Worm (Caenorhabditis elegans) whole organism, L1 larva: ENCODE measurements around the gene tmd-2.

Source experiments
- C16A3.4 ChIP-seq: fragments of 150-350 bp; optimal IDR thresholded peaks from 2 replicates; lab custom pipeline; 2014; ENCODE audit warnings: missing biosample characterization, missing genetic modification characterization
- C34B4.2 ChIP-seq: sonication (generic microtip); optimal IDR thresholded peaks from 2 replicates; lab custom pipeline; 2017; ENCODE audit warnings: mild to moderate bottlenecking, missing genetic modification characterization, missing compliant biosample characterization
- Y116A8C.19 ChIP-seq: sonication (generic microtip); optimal IDR thresholded peaks from 2 replicates; lab custom pipeline; 2016; ENCODE audit warnings: missing compliant biosample characterization, missing genetic modification characterization, borderline replicate concordance
- aha-1 ChIP-seq: fragments of 150-350 bp; optimal IDR thresholded peaks from 2 replicates; lab custom pipeline; 2014; ENCODE audit warnings: missing biosample characterization, missing genetic modification characterization
- alr-1 ChIP-seq: fragments of 200-800 bp; sonication (Bioruptor generic); optimal IDR thresholded peaks from 2 replicates; lab custom pipeline; 2018; ENCODE audit warnings: borderline replicate concordance, mild to moderate bottlenecking, missing genetic modification characterization, missing compliant biosample characterization
- aly-2 ChIP-seq: fragments of 150-350 bp; optimal IDR thresholded peaks from 2 replicates; lab custom pipeline; 2014; ENCODE audit warnings: missing biosample characterization, missing genetic modification characterization
- ceh-8 ChIP-seq: fragments of 200-800 bp; sonication (Bioruptor generic); optimal IDR thresholded peaks from 2 replicates; lab custom pipeline; 2018; ENCODE audit warnings: mild to moderate bottlenecking, missing genetic modification characterization, moderate library complexity, missing compliant biosample characterization
- ceh-82 ChIP-seq, 3 experiments: fragments of 150-350 bp in 1 of 3; sonication (generic microtip) in 2 of 3; optimal IDR thresholded peaks; 2 replicates each; lab custom pipeline; 2014 to 2017; ENCODE audit warnings: missing biosample characterization in 3 of 3, missing genetic modification characterization in 3 of 3
- ceh-88 ChIP-seq: fragments of 200-800 bp; sonication (Bioruptor generic); IDR thresholded peaks from 2 replicates; pipeline ENCODE4 v1.3.6; 2022; ENCODE audit warnings: missing genetic modification characterization, missing compliant biosample characterization
- ceh-90 ChIP-seq: sonication (generic microtip); optimal IDR thresholded peaks from 2 replicates; lab custom pipeline; 2016; ENCODE audit warnings: missing genetic modification characterization, missing compliant biosample characterization
- efl-3 ChIP-seq: fragments of 200-800 bp; sonication (Bioruptor generic); optimal IDR thresholded peaks from 2 replicates; lab custom pipeline; 2018; ENCODE audit warnings: mild to moderate bottlenecking, missing genetic modification characterization, missing compliant biosample characterization
- elt-2 ChIP-seq: sonication (generic microtip); optimal IDR thresholded peaks from 2 replicates; lab custom pipeline; 2016; ENCODE audit warnings: missing genetic modification characterization, mild to moderate bottlenecking, inconsistent platforms, missing compliant biosample characterization, missing genetic modification reagents
- elt-3 ChIP-seq, 6 experiments: fragments of 150-350 bp in 1 of 6; sonication (generic microtip); optimal IDR thresholded peaks; 2 replicates each; lab custom pipeline; 2017 to 2018; ENCODE audit warnings: missing biosample characterization in 6 of 6, missing genetic modification characterization in 6 of 6, inconsistent platforms in 1 of 6
- ets-5 ChIP-seq: fragments of 200-800 bp; sonication (Bioruptor generic); IDR thresholded peaks from 2 replicates; pipeline ENCODE4 v1.3.6; 2022; ENCODE audit warnings: missing genetic modification characterization, missing compliant biosample characterization
- fkh-10 ChIP-seq: sonication (generic microtip); optimal IDR thresholded peaks from 2 replicates; lab custom pipeline; 2017; ENCODE audit warnings: missing biosample characterization, missing genetic modification reagents, missing genetic modification characterization
- fkh-4 ChIP-seq: sonication (generic microtip); optimal IDR thresholded peaks from 2 replicates; lab custom pipeline; 2016; ENCODE audit warnings: missing compliant biosample characterization, missing genetic modification characterization, borderline replicate concordance
- fkh-8 ChIP-seq: sonication (generic microtip); optimal IDR thresholded peaks from 2 replicates; lab custom pipeline; 2016; ENCODE audit warnings: mild to moderate bottlenecking, missing genetic modification characterization, missing compliant biosample characterization
- fos-1 ChIP-seq: fragments of 150-350 bp; optimal IDR thresholded peaks from 2 replicates; lab custom pipeline; 2014; ENCODE audit warnings: missing biosample characterization, missing genetic modification characterization
- hlh-17 ChIP-seq: fragments of 200-800 bp; sonication (Bioruptor generic); optimal IDR thresholded peaks from 2 replicates; lab custom pipeline; 2018; ENCODE audit warnings: missing genetic modification characterization, mild to moderate bottlenecking, missing compliant biosample characterization, moderate library complexity, borderline replicate concordance
- hpl-2 ChIP-seq: fragments of 150-350 bp; optimal IDR thresholded peaks from 2 replicates; lab custom pipeline; 2014; ENCODE audit warnings: missing biosample characterization, missing genetic modification reagents, missing genetic modification characterization
- irx-1 ChIP-seq: sonication (generic microtip); optimal IDR thresholded peaks from 2 replicates; lab custom pipeline; 2016; ENCODE audit warnings: missing genetic modification characterization, missing compliant biosample characterization
- isw-1 ChIP-seq: fragments of 200-800 bp; sonication (Bioruptor generic); IDR thresholded peaks from 2 replicates; pipeline ENCODE4 v1.3.6; 2022; ENCODE audit warnings: missing genetic modification characterization, missing compliant biosample characterization
- lin-13 ChIP-seq: fragments of 150-350 bp; optimal IDR thresholded peaks from 2 replicates; lab custom pipeline; 2014; ENCODE audit warnings: missing biosample characterization, missing genetic modification reagents, missing genetic modification characterization
- lin-39 ChIP-seq: fragments of 150-350 bp; optimal IDR thresholded peaks from 2 replicates; lab custom pipeline; 2014; ENCODE audit warnings: missing biosample characterization, missing genetic modification reagents, missing genetic modification characterization
- mdl-1 ChIP-seq, 2 experiments: fragments of 150-350 bp; optimal IDR thresholded peaks; 2 replicates each; lab custom pipeline; 2014 to 2017; ENCODE audit warnings: missing biosample characterization in 2 of 2, missing genetic modification characterization in 2 of 2, inconsistent platforms in 1 of 2
- mep-1 ChIP-seq: fragments of 150-350 bp; optimal IDR thresholded peaks from 2 replicates; lab custom pipeline; 2014; ENCODE audit warnings: missing biosample characterization, missing genetic modification characterization
- nhr-12 ChIP-seq: sonication (generic microtip); optimal IDR thresholded peaks from 2 replicates; lab custom pipeline; 2017; ENCODE audit warnings: missing biosample characterization, missing genetic modification characterization
- nhr-19 ChIP-seq: fragments of 200-800 bp; sonication (Bioruptor generic); conservative IDR thresholded peaks from 2 replicates; pipeline ENCODE4 v1.3.6; 2022; ENCODE audit warnings: missing genetic modification characterization, missing compliant biosample characterization
- nhr-47 ChIP-seq: sonication (generic microtip); optimal IDR thresholded peaks from 2 replicates; lab custom pipeline; 2016; ENCODE audit warnings: mild to moderate bottlenecking, missing genetic modification characterization, moderate library complexity, missing compliant biosample characterization
- nhr-77 ChIP-seq: fragments of 150-350 bp; optimal IDR thresholded peaks from 2 replicates; lab custom pipeline; 2014; ENCODE audit warnings: missing biosample characterization, missing genetic modification characterization
- nhr-90 ChIP-seq: sonication (generic microtip); optimal IDR thresholded peaks from 2 replicates; lab custom pipeline; 2016; ENCODE audit warnings: mild to moderate bottlenecking, missing genetic modification characterization, missing compliant biosample characterization; ENCODE audit not compliant: poor library complexity
- pax-3 ChIP-seq: fragments of 200-800 bp; sonication (Bioruptor generic); optimal IDR thresholded peaks from 2 replicates; lab custom pipeline; 2018; ENCODE audit warnings: mild to moderate bottlenecking, missing genetic modification characterization, moderate library complexity, missing compliant biosample characterization
- rnt-1 ChIP-seq: sonication (generic microtip); optimal IDR thresholded peaks from 2 replicates; lab custom pipeline; 2016; ENCODE audit warnings: mild to moderate bottlenecking, missing genetic modification characterization, moderate library complexity, missing compliant biosample characterization
- snpc-4 ChIP-seq: fragments of 150-350 bp; optimal IDR thresholded peaks from 2 replicates; lab custom pipeline; 2014; ENCODE audit warnings: missing biosample characterization, missing genetic modification characterization
- sox-4 ChIP-seq: sonication (generic microtip); optimal IDR thresholded peaks from 2 replicates; lab custom pipeline; 2016; ENCODE audit warnings: missing genetic modification characterization, missing compliant biosample characterization
- sptf-1 ChIP-seq: fragments of 150-350 bp; optimal IDR thresholded peaks from 2 replicates; lab custom pipeline; 2014; ENCODE audit warnings: missing biosample characterization, missing genetic modification characterization
- sup-37 ChIP-seq: fragments of 200-800 bp; sonication (Bioruptor generic); optimal IDR thresholded peaks from 2 replicates; lab custom pipeline; 2018; ENCODE audit warnings: mild to moderate bottlenecking, missing genetic modification characterization, missing compliant biosample characterization
- tbx-2 ChIP-seq: sonication (generic microtip); optimal IDR thresholded peaks from 2 replicates; lab custom pipeline; 2016; ENCODE audit warnings: missing genetic modification characterization, missing compliant biosample characterization
- tlp-1 ChIP-seq: fragments of 150-350 bp; optimal IDR thresholded peaks from 2 replicates; lab custom pipeline; 2014; ENCODE audit warnings: missing biosample characterization, missing genetic modification characterization
- unc-130 ChIP-seq: fragments of 150-350 bp; optimal IDR thresholded peaks from 2 replicates; lab custom pipeline; 2017; ENCODE audit warnings: missing biosample characterization, missing genetic modification characterization, inconsistent platforms
- unc-30 ChIP-seq: sonication (generic microtip); optimal IDR thresholded peaks from 2 replicates; lab custom pipeline; 2017; ENCODE audit warnings: missing biosample characterization, missing genetic modification characterization
- unc-62 ChIP-seq: fragments of 150-350 bp; optimal IDR thresholded peaks from 2 replicates; lab custom pipeline; 2014; ENCODE audit warnings: missing biosample characterization, missing genetic modification reagents, missing genetic modification characterization
- unc-86 ChIP-seq: sonication (generic microtip); optimal IDR thresholded peaks from 2 replicates; lab custom pipeline; 2016; ENCODE audit warnings: missing genetic modification characterization, missing compliant biosample characterization
- unc-98 ChIP-seq: fragments of 200-800 bp; sonication (Bioruptor generic); IDR thresholded peaks from 2 replicates; pipeline ENCODE4 v1.3.6; 2022; ENCODE audit warnings: missing genetic modification characterization, missing compliant biosample characterization
- zag-1 ChIP-seq: fragments of 150-350 bp; optimal IDR thresholded peaks from 2 replicates; lab custom pipeline; 2014; ENCODE audit warnings: missing biosample characterization, missing genetic modification characterization
- ztf-11 ChIP-seq, 2 experiments: sonication (generic microtip); optimal IDR thresholded peaks; 2 replicates each; lab custom pipeline; 2016 to 2017; ENCODE audit warnings: missing genetic modification characterization in 2 of 2, missing biosample characterization in 1 of 2, missing compliant biosample characterization in 1 of 2
- ztf-4 ChIP-seq: fragments of 150-350 bp; optimal IDR thresholded peaks from 2 replicates; lab custom pipeline; 2014; ENCODE audit warnings: missing biosample characterization, missing genetic modification characterization

The tmd-2 gene

ce11 chrV:8342416-8342815 lies 8.0 kb downstream of the tmd-2 start (continued):
- TF ChIP-seq alr-1 (tag; lab: Kevin White, UChicago) (no peak), sptf-1 (tag; lab: Kevin White, UChicago) (no peak), fkh-8 (peak; percentile 38), zag-1 (tag; lab: Kevin White, UChicago) (no peak), ztf-4 (tag; lab: Kevin White, UChicago) (no peak), ceh-90 (no peak), unc-30 (tag; lab: Kevin White, UChicago) (no peak), sox-4 (peak; percentile 8), elt-2 (tag; lab: Kevin White, UChicago) (no peak), irx-1 (tag; lab: Kevin White, UChicago) (no peak), nhr-47 (tag; lab: Kevin White, UChicago) (peak; percentile 44)
- TF ChIP-seq, all 84 proteins: peak for 6

- TF ChIP-seq unc-86 (tag; lab: Kevin White, UChicago), result no peak
- TF ChIP-seq Y116A8C.19 (tag; lab: Kevin White, UChicago), result no peak
- TF ChIP-seq fkh-8, result no peak
- TF ChIP-seq mdl-1 (tag; optimal IDR thresholded peaks at IDR 0.05; lab: Kevin White, UChicago), result no peak
- TF ChIP-seq nhr-47 (tag; lab: Kevin White, UChicago), result no peak
- no peak for TF ChIP-seq fkh-4 (tag; lab: Kevin White, UChicago)
- no peak for TF ChIP-seq C34B4.2
- no peak for TF ChIP-seq ceh-82 (tag; optimal IDR thresholded peaks at IDR 0.05; lab: Kevin White, UChicago)
- no peak for TF ChIP-seq ztf-11 (tag; optimal IDR thresholded peaks at IDR 0.05; lab: Kevin White, UChicago)
- no peak for TF ChIP-seq aha-1
- TF ChIP-seq C16A3.4 (tag; lab: Kevin White, UChicago), result no peak
- TF ChIP-seq ceh-8 (GFP tag; lab: Kevin White, UChicago), result no peak
- no peak for TF ChIP-seq nhr-77 (tag; lab: Kevin White, UChicago)
- no peak for TF ChIP-seq ets-5
- no peak for TF ChIP-seq pax-3 (tag; lab: Kevin White, UChicago)
- no peak for TF ChIP-seq snpc-4 (tag; lab: Kevin White, UChicago)
- TF ChIP-seq rnt-1, result no peak
- no peak for TF ChIP-seq tbx-2
- no peak for TF ChIP-seq hpl-2 (GFP tag; lab: Kevin White, UChicago)
Measured at ce11 chrV:8345436-8345835, 11.0 kb downstream of the tmd-2 start, which contains the start of gene C08D8.1. Gene C08D8.1 (plus strand): TSS chrV:8345759.

- TF ChIP-seq unc-130 (tag; lab: Kevin White, UChicago), result peak; percentile 22
- TF ChIP-seq nhr-47 (tag; lab: Kevin White, UChicago), result peak; percentile 95
- TF ChIP-seq unc-98 (GFP tag; lab: Robert Waterston, UW), result no peak
- TF ChIP-seq aha-1, result no peak
- peak; percentile 73 for TF ChIP-seq sup-37 (GFP tag; lab: Kevin White, UChicago)
- TF ChIP-seq C16A3.4 (tag; lab: Kevin White, UChicago), result peak; percentile 39
- peak; percentile 74 for TF ChIP-seq pax-3 (tag; lab: Kevin White, UChicago)
- TF ChIP-seq isw-1 (GFP tag; lab: Robert Waterston, UW), result peak; percentile 42
- no peak for TF ChIP-seq tlp-1 (tag; lab: Kevin White, UChicago)
- TF ChIP-seq unc-62, result no peak
- peak; percentile 49 for TF ChIP-seq aly-2 (tag; lab: Kevin White, UChicago)
- TF ChIP-seq nhr-19 (GFP tag; lab: Robert Waterston, UW), result peak; percentile 95
- TF ChIP-seq ceh-88 (GFP tag; lab: Robert Waterston, UW), result 0 out of 2 replicates have a peak, but pooled peaks have one; percentile 28
- TF ChIP-seq efl-3 (GFP tag; lab: Kevin White, UChicago), result peak; percentile 68
- no peak for TF ChIP-seq hlh-17
- peak; percentile 72 for TF ChIP-seq nhr-77 (tag; lab: Kevin White, UChicago)
- no peak for TF ChIP-seq C34B4.2
- peak; percentile 85 to 86 (median 85) for TF ChIP-seq ceh-82 (tag; optimal IDR thresholded peaks at IDR 0.05; lab: Kevin White, UChicago)
- no peak for TF ChIP-seq nhr-12 (tag; lab: Kevin White, UChicago)
- peak; percentile 16 to 80 (median 29) for TF ChIP-seq elt-3 (tag; optimal IDR thresholded peaks at IDR 0.05; lab: Kevin White, UChicago)
- peak; percentile 49 for TF ChIP-seq sox-4
- TF ChIP-seq nhr-90 (tag; lab: Kevin White, UChicago), result peak; percentile 96
- peak; percentile 59 for TF ChIP-seq lin-13 (GFP tag; lab: Kevin White, UChicago)
- TF ChIP-seq ceh-8 (GFP tag; lab: Kevin White, UChicago), result peak; percentile 66
- TF ChIP-seq fkh-10 (GFP tag; lab: Kevin White, UChicago), result peak; percentile 25
- no peak for TF ChIP-seq Y116A8C.19 (tag; lab: Kevin White, UChicago)
- peak in 1 of 2 experiments; percentile 69 for TF ChIP-seq ztf-11 (tag; optimal IDR thresholded peaks at IDR 0.05; lab: Kevin White, UChicago)
- TF ChIP-seq mep-1 (tag; lab: Kevin White, UChicago), result peak; percentile 81
- TF ChIP-seq fos-1, result peak; percentile 75
- TF ChIP-seq ztf-4 (tag; lab: Kevin White, UChicago), result peak; percentile 77
- TF ChIP-seq lin-39 (tag; lab: Kevin White, UChicago), result peak; percentile 81
Measured at ce11 chrV:8348959-8349389, 14.5 kb downstream of the tmd-2 start.
